Fruit fly (Drosophila melanogaster) Kc167 (cell line): ENCODE data around the gene CG11035.
"Not testable (repeated sequence)": the region's sequence is repeated elsewhere in the genome, so short reads cannot be mapped to it uniquely, and the experiment has no call there.

ENCODE experiments used
- Myc ChIP-seq: fragments of >200 bp; optimal IDR thresholded peaks from 2 replicates; lab custom pipeline; 2017; ENCODE audit warnings: missing external identifiers
- Sin3A ChIP-seq: fragments of >200 bp; optimal IDR thresholded peaks from 2 replicates; lab custom pipeline; 2018; ENCODE audit warnings: missing external identifiers
- h ChIP-seq: fragments of >200 bp; optimal IDR thresholded peaks from 3 replicates; lab custom pipeline; 2018; ENCODE audit warnings: missing external identifiers
- insv ChIP-seq: fragments of >200 bp; optimal IDR thresholded peaks from 3 replicates; lab custom pipeline; 2018; ENCODE audit warnings: missing external identifiers
- psq ChIP-seq: fragments of >200 bp; optimal IDR thresholded peaks from 2 replicates; lab custom pipeline; 2017; ENCODE audit warnings: missing external identifiers
- ttk ChIP-seq: sonication (Bioruptor generic); optimal IDR thresholded peaks from 2 replicates; lab custom pipeline; 2017; ENCODE audit warnings: missing external identifiers

The CG11035 gene

dm6 chr3R:8032923-8033478 lies at the start of gene CG11035, which contains the start of gene unc-45:
Gene CG11035 (minus strand): TSS chr3R:8033009.
Gene unc-45 (plus strand): TSS chr3R:8033301.
- no peak for TF ChIP-seq ttk (lab: Kevin White, UChicago)
- TF ChIP-seq h (lab: Kevin White, UChicago): no peak
- no peak for TF ChIP-seq Sin3A (lab: Kevin White, UChicago)
- no peak for TF ChIP-seq insv (lab: Kevin White, UChicago)

DNA sequence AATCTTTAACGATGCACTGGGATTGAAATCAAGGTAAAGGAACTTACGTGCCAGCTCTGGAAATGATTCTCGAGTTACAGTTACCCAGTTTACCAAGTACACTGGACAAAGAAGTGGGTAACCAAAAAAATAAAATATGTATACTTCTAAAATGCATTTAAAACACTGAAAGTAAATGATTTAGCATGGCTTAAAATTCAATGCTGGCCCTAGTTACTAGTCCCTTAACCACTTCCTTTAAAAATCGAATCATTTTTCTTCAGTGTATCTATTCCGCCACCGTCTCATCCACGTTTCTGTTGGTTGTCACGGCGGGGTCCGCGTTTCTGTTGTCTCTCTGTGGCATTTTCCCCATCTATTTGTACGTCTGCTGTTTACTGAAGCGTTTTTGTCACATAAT lies 39.8 kb upstream of the CG11035 start:
- TF ChIP-seq insv (lab: Kevin White, UChicago) (no peak), ttk (lab: Kevin White, UChicago) (no peak), Myc (lab: Kevin White, UChicago) (no peak), psq (no peak), Sin3A (lab: Kevin White, UChicago) (no peak), h (lab: Kevin White, UChicago) (no peak)

dm6 chr3R:8058984-8059383 lies 26.2 kb upstream of the CG11035 start, which contains the start of gene mAChR-B:
Gene mAChR-B (plus strand): TSS chr3R:8059284.
- TF ChIP-seq psq (no peak), insv (lab: Kevin White, UChicago) (no peak), Myc (lab: Kevin White, UChicago) (no peak), ttk (lab: Kevin White, UChicago) (no peak), h (lab: Kevin White, UChicago) (no peak), Sin3A (lab: Kevin White, UChicago) (no peak)

DNA sequence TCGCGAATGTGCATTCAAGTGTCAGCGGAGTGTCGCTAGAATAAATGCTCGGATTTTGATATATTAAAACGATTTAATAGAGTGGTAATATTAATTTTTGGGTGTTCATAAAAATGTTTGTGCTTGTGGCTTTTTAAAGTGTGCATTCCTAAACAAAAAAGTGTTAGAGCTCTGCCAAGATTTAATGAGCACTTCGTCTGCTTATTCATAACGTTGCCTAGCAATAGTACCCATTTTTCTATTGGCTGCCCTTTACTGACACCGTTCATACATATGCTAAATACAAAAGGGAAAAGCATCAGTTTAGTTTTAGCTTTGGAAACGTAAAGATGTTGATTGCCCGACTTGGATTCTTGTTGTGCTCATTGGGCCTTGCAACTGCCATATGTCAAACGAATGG lies 16.6 kb upstream of the CG11035 start, which contains the start of gene CG43061:
Gene CG43061, plus strand, starts transcription at position 301 of the 400 bp plus-strand sequence.
- not testable (repeated sequence) for TF ChIP-seq Myc (lab: Kevin White, UChicago); psq; ttk (lab: Kevin White, UChicago)

dm6 chr3R:8048867-8049266 lies 16.1 kb upstream of the CG11035 start, which contains the start of gene CG43618:
Gene CG43618 (plus strand): TSS chr3R:8049167.
- not testable (repeated sequence) for TF ChIP-seq Sin3A (lab: Kevin White, UChicago); psq; h (lab: Kevin White, UChicago)

- no peak for TF ChIP-seq insv (lab: Kevin White, UChicago)
- no peak for TF ChIP-seq Sin3A (lab: Kevin White, UChicago)
- TF ChIP-seq h (lab: Kevin White, UChicago): no peak
- TF ChIP-seq ttk (lab: Kevin White, UChicago): no peak
- TF ChIP-seq psq: no peak
- TF ChIP-seq Myc (lab: Kevin White, UChicago): no peak
Observed at dm6 chr3R:8040843-8041242, 8.0 kb upstream of the CG11035 start, which contains the start of gene CG43060. Gene CG43060 (plus strand): TSS chr3R:8041224.

DNA sequence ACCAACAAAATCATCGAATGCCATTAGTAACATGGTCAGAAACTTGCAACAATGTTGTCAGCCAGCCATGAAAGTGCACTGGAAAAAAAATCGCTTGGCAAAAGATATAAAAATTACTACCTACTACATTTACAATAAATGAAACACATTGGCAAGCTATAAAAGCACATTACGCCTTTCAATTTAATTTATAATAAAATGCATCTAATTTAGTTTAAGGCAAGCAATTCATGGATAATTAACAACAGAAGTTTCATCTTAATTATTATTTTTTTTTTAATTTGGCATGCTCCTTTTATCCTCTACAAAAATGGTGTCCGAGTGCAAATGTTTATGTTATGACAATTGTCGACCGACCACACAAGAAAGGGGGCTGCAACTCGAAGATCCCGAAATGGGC lies 6.1 kb upstream of the CG11035 start:
- TF ChIP-seq ttk (lab: Kevin White, UChicago) (no peak), h (lab: Kevin White, UChicago) (no peak), insv (lab: Kevin White, UChicago) (no peak)

dm6 chr3R:8037896-8038295 lies 5.1 kb upstream of the CG11035 start:
- TF ChIP-seq Myc (lab: Kevin White, UChicago): no peak
- TF ChIP-seq insv (lab: Kevin White, UChicago): no peak
- TF ChIP-seq ttk (lab: Kevin White, UChicago): no peak
- no peak for TF ChIP-seq psq
- TF ChIP-seq Sin3A (lab: Kevin White, UChicago): no peak
- no peak for TF ChIP-seq h (lab: Kevin White, UChicago)

- TF ChIP-seq Sin3A (lab: Kevin White, UChicago) (no peak), h (lab: Kevin White, UChicago) (no peak), psq (no peak), insv (lab: Kevin White, UChicago) (no peak), Myc (lab: Kevin White, UChicago) (no peak), ttk (lab: Kevin White, UChicago) (no peak)
Observed at dm6 chr3R:8030151-8030899, 2.5 kb downstream of the CG11035 start, which contains the start of the genes CG10903 and CG2747. Gene CG10903 (plus strand): TSS chr3R:8030411. Gene CG2747 (minus strand): TSS chr3R:8030790.

DNA sequence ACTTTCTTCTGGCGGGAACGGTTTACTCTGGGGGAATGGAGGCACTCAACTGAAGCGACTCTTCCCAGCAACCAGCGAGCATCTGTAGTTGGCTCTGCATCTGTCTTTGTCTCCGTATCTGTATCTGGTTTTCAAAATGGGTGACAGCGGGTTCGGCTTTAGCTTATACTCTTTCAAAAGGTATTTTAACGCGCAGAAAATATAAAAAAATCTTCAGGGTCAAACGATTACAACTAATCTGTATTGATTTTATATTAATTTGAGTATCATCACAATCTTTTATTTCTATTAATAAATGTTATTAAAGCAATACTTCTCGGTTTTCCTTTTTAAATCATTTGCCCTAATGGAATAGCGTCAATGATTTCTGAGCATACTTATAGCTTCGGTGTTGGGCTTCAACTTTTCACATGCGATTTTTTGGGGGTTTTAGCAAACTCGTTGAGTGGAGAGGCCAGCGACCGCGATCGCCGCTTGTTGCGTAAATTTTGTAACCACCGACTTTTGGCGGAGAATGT lies 3.3 kb downstream of the CG11035 start, which contains the start of gene ImpE3:
Gene ImpE3, minus strand, starts transcription at position 51 of the 518 bp plus-strand sequence.
- TF ChIP-seq ttk (lab: Kevin White, UChicago): no peak
- no peak for TF ChIP-seq Myc (lab: Kevin White, UChicago)
- TF ChIP-seq insv (lab: Kevin White, UChicago): no peak
- TF ChIP-seq Sin3A (lab: Kevin White, UChicago): no peak
- no peak for TF ChIP-seq h (lab: Kevin White, UChicago)
- TF ChIP-seq psq: no peak

DNA sequence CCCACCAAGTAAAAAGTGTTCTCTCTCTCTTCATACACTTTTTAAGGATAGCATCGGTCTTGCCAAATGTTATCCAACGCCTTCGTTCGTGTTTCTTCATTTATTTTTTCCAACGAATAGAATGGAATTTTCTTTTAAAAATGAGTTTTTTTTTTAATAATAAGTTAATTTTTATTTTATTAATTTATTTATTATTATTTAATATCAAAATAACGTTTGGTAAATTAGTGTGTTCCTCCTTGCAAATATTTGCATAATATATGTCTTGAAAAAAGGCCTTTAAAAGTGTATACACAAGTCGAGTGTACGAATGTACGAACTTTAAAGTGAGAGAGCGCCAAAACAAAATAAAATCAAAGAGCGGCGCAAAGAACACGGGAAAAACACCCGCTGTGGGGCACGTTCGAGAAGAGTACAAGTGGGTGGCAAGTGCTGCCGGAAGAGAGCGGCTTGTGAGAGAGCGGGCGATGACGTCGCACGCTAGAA lies 5.6 kb downstream of the CG11035 start:
- no peak for TF ChIP-seq insv (lab: Kevin White, UChicago)
- no peak for TF ChIP-seq h (lab: Kevin White, UChicago)
- no peak for TF ChIP-seq Myc (lab: Kevin White, UChicago)
- no peak for TF ChIP-seq psq
- no peak for TF ChIP-seq Sin3A (lab: Kevin White, UChicago)
- TF ChIP-seq ttk (lab: Kevin White, UChicago): no peak
